Fruit fly (Drosophila melanogaster): ENCODE measurements around the gene CG43098.

The CG43098 gene

dm6 chr3L:3665288-3666210, 6.7 kb downstream of the CG43098 start (continued):
- TF ChIP-seq Ravus (GFP tag; IDR thresholded peaks at IDR 0.05) = no peak
- no peak for TF ChIP-seq stwl (tag; optimal IDR thresholded peaks at IDR 0.05)
- TF ChIP-seq MBD-R2 (GFP tag; IDR thresholded peaks at IDR 0.05) = no peak
- TF ChIP-seq dm (GFP tag; optimal IDR thresholded peaks at IDR 0.05) = peak; percentile 17
- TF ChIP-seq Nf-YB (GFP tag; optimal IDR thresholded peaks at IDR 0.05) = peak; percentile 32
- no peak for TF ChIP-seq CG31365 (tag; optimal IDR thresholded peaks at IDR 0.05)
- TF ChIP-seq CG10366 (GFP tag; IDR thresholded peaks at IDR 0.05) = peak; percentile 49; the same call in 1 of the 2 replicates
- TF ChIP-seq E2f1 (GFP tag; IDR thresholded peaks at IDR 0.05) = peak; percentile 30; the same call in 1 of the 2 replicates

dm6 chr3L:3667594-3667993, 8.7 kb downstream of the CG43098 start:
- TF ChIP-seq dmrt11E (tag; optimal IDR thresholded peaks at IDR 0.05) (peak; percentile 21), Drgx (GFP tag; IDR thresholded peaks at IDR 0.05) (0 out of 2 replicates have a peak, but pooled peaks have one; percentile 25), gem (tag; optimal IDR thresholded peaks at IDR 0.05) (peak; percentile 19), CG7271 (tag; optimal IDR thresholded peaks at IDR 0.05) (no peak), CG3847 (GFP tag; IDR thresholded peaks at IDR 0.05) (no peak), CG1603 (tag; optimal IDR thresholded peaks at IDR 0.05) (peak; percentile 20), oc (tag; optimal IDR thresholded peaks at IDR 0.05) (no peak), CG13424 (tag; optimal IDR thresholded peaks at IDR 0.05) (no peak), CG14014 (GFP tag; IDR thresholded peaks at IDR 0.05) (no peak), Ets65A (GFP tag) (peak; percentile 49), HLHmδ (GFP tag; optimal IDR thresholded peaks at IDR 0.05) (no peak)

dm6 chr3L:3672490-3673107, 13.7 kb downstream of the CG43098 start:
- no peak for TF ChIP-seq CG6654 (GFP tag; optimal IDR thresholded peaks at IDR 0.05)
- TF ChIP-seq CG13894 (tag; optimal IDR thresholded peaks at IDR 0.05) = peak; percentile 73
- TF ChIP-seq sna (GFP tag; IDR thresholded peaks at IDR 0.05; ENCODE audit: partially characterized antibody) = no peak
- TF ChIP-seq tx (GFP tag; optimal IDR thresholded peaks at IDR 0.05) = no peak
- no peak for TF ChIP-seq CG8359 (GFP tag; optimal IDR thresholded peaks at IDR 0.05; ENCODE audit: borderline replicate concordance)
- no peak for TF ChIP-seq CG16813 (GFP tag; IDR thresholded peaks at IDR 0.05; ENCODE audit: partially characterized antibody)
- TF ChIP-seq kni (GFP tag; optimal IDR thresholded peaks at IDR 0.05) = peak; percentile 63
- no peak for TF ChIP-seq Adf1 (GFP tag; IDR thresholded peaks at IDR 0.05)
- TF ChIP-seq sd (tag; optimal IDR thresholded peaks at IDR 0.05) = peak; percentile 70
- TF ChIP-seq gt (GFP tag; IDR thresholded peaks at IDR 0.05) = no peak
- no peak for TF ChIP-seq CG3065 (GFP tag; optimal IDR thresholded peaks at IDR 0.05)
- TF ChIP-seq Abd-B (GFP tag; optimal IDR thresholded peaks at IDR 0.05) = no peak
- peak; percentile 25; the same call in 1 of the 2 replicates for TF ChIP-seq Awh (GFP tag; IDR thresholded peaks at IDR 0.05)
- no peak for TF ChIP-seq pros (GFP tag; optimal IDR thresholded peaks at IDR 0.05)
- TF ChIP-seq CG10959 (GFP tag; IDR thresholded peaks at IDR 0.05) = no peak
- TF ChIP-seq Oaz (GFP tag; IDR thresholded peaks at IDR 0.05) = no peak
- no peak for TF ChIP-seq Max (GFP tag; optimal IDR thresholded peaks at IDR 0.05)
- TF ChIP-seq yki (optimal IDR thresholded peaks at IDR 0.05) = no peak
- TF ChIP-seq crol (GFP tag; IDR thresholded peaks at IDR 0.05) = peak; percentile 75
- no peak for TF ChIP-seq Bgb (GFP tag; IDR thresholded peaks at IDR 0.05; ENCODE audit: partially characterized antibody)
- peak; percentile 23; the same call in 1 of the 3 replicates for TF ChIP-seq CG34224 (GFP tag; IDR thresholded peaks at IDR 0.05; ENCODE audit: partially characterized antibody)
- TF ChIP-seq CG10274 (GFP tag; optimal IDR thresholded peaks at IDR 0.05) = no peak
- TF ChIP-seq Dp (GFP tag; optimal IDR thresholded peaks at IDR 0.05) = no peak
- TF ChIP-seq chinmo (GFP tag; IDR thresholded peaks at IDR 0.05; ENCODE audit: partially characterized antibody) = peak; percentile 68; the same call in 2 of the 4 replicates
- TF ChIP-seq CG11085 (GFP tag; IDR thresholded peaks at IDR 0.05) = no peak
- no peak for TF ChIP-seq Camta (GFP tag; optimal IDR thresholded peaks at IDR 0.05)
- TF ChIP-seq vfl (GFP tag; optimal IDR thresholded peaks at IDR 0.05) = no peak

Data from whole organism, embryonic.